Fruit fly (Drosophila melanogaster) whole organism: ENCODE results near the gene Lrrk.

Source experiments
- CG8478 ChIP-seq: fragments of >200 bp; optimal IDR thresholded peaks from 2 replicates; lab custom pipeline; 2018; ENCODE audit warnings: inconsistent platforms
- Dll ChIP-seq: fragments of >200 bp; optimal IDR thresholded peaks from 2 replicates; lab custom pipeline; 2017
- EcR ChIP-seq, 2 experiments: fragments of >200 bp; optimal IDR thresholded peaks; 2 replicates each; lab custom pipeline; 2017; ENCODE audit warnings: missing biosample characterization in 2 of 2, missing genetic modification characterization in 2 of 2, missing genetic modification reagents in 2 of 2
- pan ChIP-seq: fragments of >200 bp; optimal IDR thresholded peaks from 2 replicates; lab custom pipeline; 2017
- psq ChIP-seq: fragments of >200 bp; optimal IDR thresholded peaks from 2 replicates; lab custom pipeline; 2017
- usp ChIP-seq: fragments of >200 bp; optimal IDR thresholded peaks from 2 replicates; lab custom pipeline; 2017; ENCODE audit warnings: missing biosample characterization, missing genetic modification characterization, mixed read lengths

- no peak for TF ChIP-seq pan (lab: Kevin White, UChicago)
- no peak for TF ChIP-seq Dll (lab: Kevin White, UChicago)
- TF ChIP-seq EcR (GFP tag; optimal IDR thresholded peaks at IDR 0.05; lab: Kevin White, UChicago) = no peak
- TF ChIP-seq psq (lab: Kevin White, UChicago) = no peak
- no peak for TF ChIP-seq usp (GFP tag; lab: Kevin White, UChicago)
- TF ChIP-seq CG8478 (lab: Kevin White, UChicago) = no peak
These were observed 24.5 kb downstream of the Lrrk start, which contains the start of gene Nep4 for dm6 chr3R:20659804-20660203.
